Fruit fly (Drosophila melanogaster) whole organism, pupa: ENCODE results near the gene RpS25.

ENCODE experiments used
- CG10348 ChIP-seq: fragments of 200-800 bp; sonication (Bioruptor generic); IDR thresholded peaks from 2 replicates; pipeline ENCODE4 v1.3.6; 2022; ENCODE audit warnings: missing biosample characterization, missing genetic modification characterization
- CG12605 ChIP-seq: fragments of 200-800 bp; sonication (Bioruptor generic); IDR thresholded peaks from 2 replicates; pipeline ENCODE4 v1.3.6; 2022; ENCODE audit warnings: missing biosample characterization, missing genetic modification characterization
- CG32121 ChIP-seq: fragments of 200-800 bp; sonication (Bioruptor generic); IDR thresholded peaks from 2 replicates; pipeline ENCODE4 v1.3.6; 2022; ENCODE audit warnings: missing biosample characterization, missing genetic modification characterization
- CG8159 ChIP-seq: fragments of 200-800 bp; sonication (Bioruptor generic); optimal IDR thresholded peaks from 3 replicates; lab custom pipeline; 2018; ENCODE audit warnings: missing biosample characterization, mild to moderate bottlenecking, missing genetic modification characterization, moderate library complexity
- Pif1B ChIP-seq: fragments of 200-800 bp; sonication (Bioruptor generic); optimal IDR thresholded peaks from 3 replicates; lab custom pipeline; 2016; ENCODE audit warnings: missing biosample characterization, missing genetic modification characterization
- Snoo ChIP-seq: fragments of 200-800 bp; sonication (Bioruptor generic); optimal IDR thresholded peaks from 3 replicates; lab custom pipeline; 2017; ENCODE audit warnings: missing biosample characterization, mild to moderate bottlenecking, missing genetic modification characterization, inconsistent platforms
- rn ChIP-seq: fragments of 200-800 bp; sonication (Bioruptor generic); IDR thresholded peaks from 2 replicates; pipeline ENCODE4 v1.3.6; 2022; ENCODE audit warnings: missing biosample characterization, missing genetic modification characterization

DNA sequence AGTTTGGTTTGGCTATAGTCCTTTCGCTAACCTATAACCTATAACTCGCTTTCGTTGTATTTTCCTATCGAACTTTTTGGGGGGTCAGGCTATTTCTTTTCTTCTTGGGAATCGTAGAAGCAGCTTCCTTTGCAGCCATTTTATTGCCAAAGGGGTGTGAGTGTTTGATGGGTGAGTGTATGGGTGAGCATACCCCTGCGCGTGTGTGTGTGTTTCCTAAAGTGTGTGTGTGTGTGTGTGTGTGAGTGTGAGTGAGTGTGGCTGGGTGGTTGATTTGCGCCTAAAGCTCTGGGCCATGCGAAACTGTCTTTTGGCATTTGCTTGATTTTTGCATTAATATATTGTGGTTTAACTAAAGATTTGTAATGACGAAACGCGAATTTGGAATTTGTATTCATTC is 37.7 kb upstream of the RpS25 start:
- TF ChIP-seq CG8159 (no peak), Pif1B (GFP tag; lab: Kevin White, UChicago) (no peak), CG10348 (no peak), Snoo (tag; lab: Kevin White, UChicago) (no peak), rn (GFP tag; lab: Robert Waterston, UW) (no peak), CG32121 (GFP tag; lab: Robert Waterston, UW) (no peak), CG12605 (GFP tag; lab: Robert Waterston, UW) (no peak)
